Fruit fly (Drosophila melanogaster) whole organism, embryonic: ENCODE data around the gene Hr78.

Experiments used
- Aef1 ChIP-seq: fragments of 200-800 bp; sonication (Bioruptor generic); IDR thresholded peaks from 3 replicates; pipeline ENCODE4 v1.3.6; 2022; ENCODE audit warnings: missing biosample characterization, missing genetic modification characterization
- Atf3 ChIP-seq: fragments of 200-800 bp; sonication (Bioruptor generic); optimal IDR thresholded peaks from 3 replicates; lab custom pipeline; 2016; ENCODE audit warnings: missing biosample characterization, missing genetic modification characterization
- Bteb2 ChIP-seq: fragments of 200-800 bp; sonication (Bioruptor generic); optimal IDR thresholded peaks from 2 replicates; lab custom pipeline; 2016; ENCODE audit warnings: missing biosample characterization, missing genetic modification characterization
- CG10366 ChIP-seq: fragments of 200-800 bp; sonication (Bioruptor generic); IDR thresholded peaks from 2 replicates; pipeline ENCODE4 v1.3.6; 2022; ENCODE audit warnings: missing biosample characterization, missing genetic modification characterization
- CG12071 ChIP-seq: fragments of 200-800 bp; sonication (Bioruptor generic); optimal IDR thresholded peaks from 3 replicates; lab custom pipeline; 2018; ENCODE audit warnings: missing biosample characterization, mild to moderate bottlenecking, missing genetic modification characterization
- CG12155 ChIP-seq: fragments of 200-800 bp; sonication (Bioruptor generic); optimal IDR thresholded peaks from 3 replicates; lab custom pipeline; 2016; ENCODE audit warnings: missing biosample characterization, missing genetic modification characterization
- CG12942 ChIP-seq: fragments of 200-800 bp; sonication (Bioruptor generic); optimal IDR thresholded peaks from 3 replicates; lab custom pipeline; 2016; ENCODE audit warnings: missing biosample characterization, missing genetic modification characterization
- CG13296 ChIP-seq: fragments of 200-800 bp; sonication (Bioruptor generic); optimal IDR thresholded peaks from 3 replicates; lab custom pipeline; 2018; ENCODE audit warnings: missing biosample characterization, mild to moderate bottlenecking, missing genetic modification characterization
- CG15011 ChIP-seq: fragments of 200-800 bp; sonication (Bioruptor generic); optimal IDR thresholded peaks from 3 replicates; lab custom pipeline; 2018; ENCODE audit warnings: missing biosample characterization, mild to moderate bottlenecking, missing genetic modification characterization
- CG16815 ChIP-seq: fragments of 200-800 bp; sonication (Bioruptor generic); optimal IDR thresholded peaks from 3 replicates; lab custom pipeline; 2017; ENCODE audit warnings: missing biosample characterization, mild to moderate bottlenecking, missing genetic modification characterization
- CG16863 ChIP-seq: fragments of 200-800 bp; sonication (Bioruptor generic); optimal IDR thresholded peaks from 3 replicates; lab custom pipeline; 2016; ENCODE audit warnings: missing biosample characterization, missing genetic modification characterization
- CG17361 ChIP-seq: fragments of 200-800 bp; sonication (Bioruptor generic); IDR thresholded peaks from 3 replicates; pipeline ENCODE4 v1.3.6; 2022; ENCODE audit warnings: missing biosample characterization, missing genetic modification characterization
- CG18011 ChIP-seq: fragments of 200-800 bp; sonication (Bioruptor generic); optimal IDR thresholded peaks from 2 replicates; lab custom pipeline; 2017; ENCODE audit warnings: missing biosample characterization, missing genetic modification characterization, mild to moderate bottlenecking, moderate library complexity, missing genotype
- CG2678 ChIP-seq: fragments of 200-800 bp; sonication (Bioruptor generic); optimal IDR thresholded peaks from 3 replicates; lab custom pipeline; 2019; ENCODE audit warnings: missing biosample characterization, mild to moderate bottlenecking, missing genetic modification characterization, moderate library complexity
- CG2889 ChIP-seq: fragments of 200-800 bp; sonication (Bioruptor generic); IDR thresholded peaks from 3 replicates; pipeline ENCODE4 v1.3.6; 2022; ENCODE audit warnings: missing biosample characterization, missing genetic modification characterization
- CG4360 ChIP-seq: fragments of 200-800 bp; sonication (Bioruptor generic); IDR thresholded peaks from 2 replicates; pipeline ENCODE4 v1.3.6; 2022; ENCODE audit warnings: missing biosample characterization, missing genetic modification characterization
- CG6175 ChIP-seq: fragments of 200-800 bp; sonication (Bioruptor generic); IDR thresholded peaks from 3 replicates; pipeline ENCODE4 v1.3.6; 2022; ENCODE audit warnings: missing biosample characterization, missing genetic modification characterization
- CG6765 ChIP-seq: fragments of 200-800 bp; sonication (Bioruptor generic); optimal IDR thresholded peaks from 3 replicates; lab custom pipeline; 2017; ENCODE audit warnings: missing biosample characterization, mild to moderate bottlenecking, missing genetic modification characterization
- CG7357 ChIP-seq: fragments of 200-800 bp; sonication (Bioruptor generic); IDR thresholded peaks from 3 replicates; pipeline ENCODE4 v1.3.6; 2022; ENCODE audit warnings: missing biosample characterization, missing genetic modification characterization
- CG8089 ChIP-seq: fragments of 200-800 bp; sonication (Bioruptor generic); optimal IDR thresholded peaks from 3 replicates; lab custom pipeline; 2016; ENCODE audit warnings: missing biosample characterization, missing genetic modification characterization
- Dip2 ChIP-seq: fragments of 200-800 bp; sonication (Bioruptor generic); IDR thresholded peaks from 2 replicates; pipeline ENCODE4 v1.3.6; 2022; ENCODE audit warnings: missing biosample characterization, missing genetic modification characterization
- E2f2 ChIP-seq: fragments of 200-800 bp; sonication (Bioruptor generic); IDR thresholded peaks from 2 replicates; pipeline ENCODE4 v1.3.6; 2022; ENCODE audit warnings: missing biosample characterization, missing genetic modification characterization
- Fer3 ChIP-seq: fragments of 200-800 bp; sonication (Bioruptor generic); optimal IDR thresholded peaks from 2 replicates; lab custom pipeline; 2018; ENCODE audit warnings: missing biosample characterization, mild to moderate bottlenecking, missing genetic modification characterization, moderate library complexity
- Gsc ChIP-seq: fragments of 200-800 bp; sonication (Bioruptor generic); IDR thresholded peaks from 2 replicates; pipeline ENCODE4 v1.3.6; 2022; ENCODE audit warnings: missing biosample characterization, missing genetic modification characterization
- HLH3B ChIP-seq: fragments of 200-800 bp; sonication (Bioruptor generic); IDR thresholded peaks from 2 replicates; pipeline ENCODE4 v1.3.6; 2022; ENCODE audit warnings: missing biosample characterization, missing genetic modification characterization
- HLH4C ChIP-seq: fragments of 200-800 bp; sonication (Bioruptor generic); IDR thresholded peaks from 3 replicates; pipeline ENCODE4 v1.3.6; 2022; ENCODE audit warnings: missing biosample characterization, missing genetic modification characterization; ENCODE audit not compliant: partially characterized antibody
- Hmr ChIP-seq: fragments of 200-800 bp; sonication (Bioruptor generic); optimal IDR thresholded peaks from 3 replicates; lab custom pipeline; 2017; ENCODE audit warnings: mild to moderate bottlenecking, missing biosample characterization, missing genetic modification reagents, missing genetic modification characterization
- Hr78 ChIP-seq, 2 experiments: fragments of 200-800 bp in 1 of 2; fragments of >200 bp in 1 of 2; sonication (Bioruptor generic) in 1 of 2; optimal IDR thresholded peaks; 2 replicates each; lab custom pipeline; 2017 to 2019; ENCODE audit warnings: missing biosample characterization in 2 of 2, missing genetic modification characterization in 2 of 2, mild to moderate bottlenecking in 1 of 2, moderate library complexity in 1 of 2
- Max ChIP-seq: fragments of 200-800 bp; sonication (Bioruptor generic); optimal IDR thresholded peaks from 2 replicates; lab custom pipeline; 2016; ENCODE audit warnings: missing biosample characterization, mild to moderate bottlenecking, missing genetic modification characterization
- Meics ChIP-seq: fragments of 200-800 bp; sonication (Bioruptor generic); optimal IDR thresholded peaks from 2 replicates; lab custom pipeline; 2017; ENCODE audit warnings: missing biosample characterization, mild to moderate bottlenecking, missing genetic modification characterization
- Mes4 ChIP-seq: fragments of 200-800 bp; sonication (Bioruptor generic); optimal IDR thresholded peaks from 2 replicates; lab custom pipeline; 2016; ENCODE audit warnings: missing biosample characterization, missing genetic modification characterization
- Poxn ChIP-seq: fragments of 200-800 bp; sonication (Bioruptor generic); IDR thresholded peaks from 2 replicates; pipeline ENCODE4 v1.3.6; 2022; ENCODE audit warnings: missing biosample characterization, missing genetic modification characterization
- Sox100B ChIP-seq: fragments of 200-800 bp; sonication (Bioruptor generic); optimal IDR thresholded peaks from 3 replicates; lab custom pipeline; 2018; ENCODE audit warnings: missing biosample characterization, mild to moderate bottlenecking, missing genetic modification characterization
- Vsx1 ChIP-seq: fragments of 200-800 bp; sonication (Bioruptor generic); optimal IDR thresholded peaks from 2 replicates; lab custom pipeline; 2017; ENCODE audit warnings: missing biosample characterization, mild to moderate bottlenecking, missing genetic modification characterization, missing genetic modification reagents
- Xrp1 ChIP-seq: fragments of 200-800 bp; sonication (Bioruptor generic); IDR thresholded peaks from 2 replicates; pipeline ENCODE4 v1.3.6; 2022; ENCODE audit warnings: missing biosample characterization, missing genetic modification characterization
- al ChIP-seq: fragments of 200-800 bp; sonication (Bioruptor generic); IDR thresholded peaks from 2 replicates; pipeline ENCODE4 v1.3.6; 2022; ENCODE audit warnings: missing biosample characterization, missing genetic modification characterization
- dmrt11E ChIP-seq: fragments of 200-800 bp; sonication (Bioruptor generic); optimal IDR thresholded peaks from 3 replicates; lab custom pipeline; 2018; ENCODE audit warnings: missing biosample characterization, mild to moderate bottlenecking, missing genetic modification characterization, moderate library complexity
- ewg ChIP-seq: fragments of 200-800 bp; sonication (Bioruptor generic); optimal IDR thresholded peaks from 3 replicates; lab custom pipeline; 2017; ENCODE audit warnings: mild to moderate bottlenecking, missing biosample characterization, missing genetic modification reagents, missing genetic modification characterization
- gcm ChIP-seq: fragments of 200-800 bp; sonication (Bioruptor generic); optimal IDR thresholded peaks from 2 replicates; lab custom pipeline; 2019; ENCODE audit warnings: missing biosample characterization, mild to moderate bottlenecking, missing genetic modification characterization, moderate library complexity
- gsb ChIP-seq: fragments of 200-800 bp; sonication (Bioruptor generic); IDR thresholded peaks from 2 replicates; pipeline ENCODE4 v1.3.6; 2022; ENCODE audit warnings: missing biosample characterization, missing genetic modification characterization
- hb ChIP-seq: fragments of 200-800 bp; sonication (Bioruptor generic); IDR thresholded peaks from 3 replicates; pipeline ENCODE4 v1.3.6; 2022; ENCODE audit warnings: missing biosample characterization, missing genetic modification characterization; ENCODE audit not compliant: partially characterized antibody
- jumu ChIP-seq: fragments of 200-800 bp; sonication (Bioruptor generic); optimal IDR thresholded peaks from 3 replicates; lab custom pipeline; 2016; ENCODE audit warnings: missing biosample characterization, missing genetic modification characterization
- lbe ChIP-seq: fragments of 200-800 bp; sonication (Bioruptor generic); optimal IDR thresholded peaks from 2 replicates; lab custom pipeline; 2016; ENCODE audit warnings: missing biosample characterization, mild to moderate bottlenecking, missing genetic modification characterization
- nom ChIP-seq: fragments of 200-800 bp; sonication (Bioruptor generic); optimal IDR thresholded peaks from 2 replicates; lab custom pipeline; 2017; ENCODE audit warnings: missing biosample characterization, missing genetic modification characterization, mild to moderate bottlenecking, moderate library complexity, missing genetic modification reagents
- onecut ChIP-seq: fragments of 200-800 bp; sonication (Bioruptor generic); IDR thresholded peaks from 2 replicates; pipeline ENCODE4 v1.3.6; 2022; ENCODE audit warnings: missing biosample characterization, missing genetic modification characterization
- p53 ChIP-seq: fragments of 200-800 bp; sonication (Bioruptor generic); optimal IDR thresholded peaks from 2 replicates; lab custom pipeline; 2016; ENCODE audit warnings: missing biosample characterization, missing genetic modification characterization
- pb ChIP-seq: fragments of 200-800 bp; sonication (Bioruptor generic); optimal IDR thresholded peaks from 3 replicates; lab custom pipeline; 2016; ENCODE audit warnings: missing biosample characterization, missing genetic modification characterization
- psq ChIP-seq: fragments of 200-800 bp; sonication (Bioruptor generic); optimal IDR thresholded peaks from 2 replicates; lab custom pipeline; 2017; ENCODE audit warnings: missing biosample characterization, missing genetic modification characterization
- sc ChIP-seq, 3 experiments: fragments of >200 bp in 2 of 3; fragments of 200-800 bp in 1 of 3; sonication (Bioruptor generic) in 1 of 3; optimal IDR thresholded peaks; 2 replicates in 2 of 3; 3 replicates in 1 of 3; lab custom pipeline; 2017; ENCODE audit warnings: mild to moderate bottlenecking in 1 of 3, missing biosample characterization in 1 of 3, missing genetic modification characterization in 1 of 3, missing genetic modification reagents in 1 of 3
- sna ChIP-seq: fragments of 200-800 bp; sonication (Bioruptor generic); IDR thresholded peaks from 2 replicates; pipeline ENCODE4 v1.3.6; 2022; ENCODE audit warnings: missing biosample characterization, missing genetic modification characterization; ENCODE audit not compliant: partially characterized antibody
- tgo ChIP-seq: fragments of 200-800 bp; sonication (Bioruptor generic); IDR thresholded peaks from 3 replicates; pipeline ENCODE4 v1.3.6; 2022; ENCODE audit warnings: missing biosample characterization, missing genetic modification characterization

Hr78 gene

dm6 chr3L:21479636-21480035 is 17.7 kb downstream of the Hr78 start (continued):
- TF ChIP-seq nom (peak; percentile 71), CG16815 (GFP tag; lab: Kevin White, UChicago) (no peak), hb (GFP tag; lab: Robert Waterston, UW) (no peak), gsb (GFP tag; lab: Robert Waterston, UW) (no peak), gcm (GFP tag; lab: Kevin White, UChicago) (peak; percentile 79), CG15011 (no peak), psq (GFP tag; lab: Kevin White, UChicago) (no peak), HLH3B (peak; percentile 63; the same call in 1 of the 2 replicates), CG2678 (tag; lab: Kevin White, UChicago) (no peak), CG12155 (no peak), jumu (GFP tag; lab: Kevin White, UChicago) (no peak), pb (GFP tag; lab: Kevin White, UChicago) (no peak), Aef1 (no peak), CG10366 (peak; percentile 24; the same call in 1 of the 2 replicates), Fer3 (tag; lab: Kevin White, UChicago) (no peak), ewg (peak; percentile 96), Meics (GFP tag; lab: Kevin White, UChicago) (peak; percentile 35), CG6175 (GFP tag; lab: Robert Waterston, UW) (peak; percentile 57; the same call in 2 of the 3 replicates), CG12071 (GFP tag; lab: Kevin White, UChicago) (peak; percentile 76), CG12942 (no peak), CG2889 (GFP tag; lab: Robert Waterston, UW) (no peak), CG4360 (GFP tag; lab: Robert Waterston, UW) (no peak), p53 (GFP tag; lab: Kevin White, UChicago) (no peak), sna (GFP tag; lab: Robert Waterston, UW) (no peak), Xrp1 (GFP tag; lab: Robert Waterston, UW) (0 out of 2 replicates have a peak, but pooled peaks have one; percentile 36), onecut (peak; percentile 62), CG13296 (no peak), Dip2 (GFP tag; lab: Robert Waterston, UW) (no peak), HLH4C (GFP tag; lab: Robert Waterston, UW) (no peak), Hmr (GFP tag; lab: Kevin White, UChicago) (no peak), CG16863 (GFP tag; lab: Kevin White, UChicago) (peak; percentile 12), Bteb2 (no peak), dmrt11E (tag; lab: Kevin White, UChicago) (no peak), al (no peak), Mes4 (GFP tag; lab: Kevin White, UChicago) (peak; percentile 57), Sox100B (GFP tag; lab: Kevin White, UChicago) (peak; percentile 30), lbe (GFP tag; lab: Kevin White, UChicago) (no peak), Gsc (GFP tag; lab: Robert Waterston, UW) (no peak), CG6765 (GFP tag; lab: Kevin White, UChicago) (peak; percentile 11), CG18011 (GFP tag; lab: Kevin White, UChicago) (no peak), Max (no peak), Atf3 (GFP tag; lab: Kevin White, UChicago) (no peak), sc (optimal IDR thresholded peaks at IDR 0.05; lab: Kevin White, UChicago) (no peak), sc (GFP tag; optimal IDR thresholded peaks at IDR 0.05; lab: Kevin White, UChicago) (peak; percentile 30), CG7357 (GFP tag; lab: Robert Waterston, UW) (no peak), Vsx1 (GFP tag; lab: Kevin White, UChicago) (no peak), Hr78 (GFP tag; optimal IDR thresholded peaks at IDR 0.05; lab: Kevin White, UChicago) (no peak), tgo (GFP tag; lab: Robert Waterston, UW) (no peak), CG8089 (GFP tag; lab: Kevin White, UChicago) (peak; percentile 43), CG17361 (no peak), E2f2 (GFP tag; lab: Robert Waterston, UW) (peak; percentile 18; the same call in 1 of the 2 replicates), Poxn (no peak)
